Fruit fly (Drosophila melanogaster): Measurements from ENCODE around the gene Mms19.

dm6 chr3R:5277735-5278134 is 45.4 kb downstream of the Mms19 start, which contains the start of gene CG31538:
- no peak for TF ChIP-seq EcR (GFP tag; optimal IDR thresholded peaks at IDR 0.05)
- TF ChIP-seq Pif1A (GFP tag; optimal IDR thresholded peaks at IDR 0.05), result no peak

All from whole organism, pupa.